Worm (Caenorhabditis elegans) whole organism, early embryonic: ENCODE data around the gene F13H8.12.

ENCODE experiments used
- B0310.2 ChIP-seq: sonication (generic microtip); optimal IDR thresholded peaks from 2 replicates; lab custom pipeline; 2016; ENCODE audit warnings: mild to moderate bottlenecking, missing genetic modification characterization, missing compliant biosample characterization
- F13C5.2 ChIP-seq: sonication (generic microtip); optimal IDR thresholded peaks from 2 replicates; lab custom pipeline; 2017; ENCODE audit warnings: mild to moderate bottlenecking, missing genetic modification characterization, inconsistent platforms, missing compliant biosample characterization
- aly-1 ChIP-seq: sonication (generic microtip); optimal IDR thresholded peaks from 2 replicates; lab custom pipeline; 2016; ENCODE audit warnings: missing genetic modification characterization, missing compliant biosample characterization
- ama-1 ChIP-seq: fragments of 150-350 bp; optimal IDR thresholded peaks from 2 replicates; lab custom pipeline; 2014
- ceh-13 ChIP-seq: fragments of 200-800 bp; sonication (Bioruptor generic); optimal IDR thresholded peaks from 2 replicates; lab custom pipeline; 2018; ENCODE audit warnings: mild to moderate bottlenecking, missing genetic modification characterization, missing compliant biosample characterization
- flt-1 ChIP-seq: fragments of 200-800 bp; sonication (Bioruptor generic); IDR thresholded peaks from 2 replicates; pipeline ENCODE4 v1.3.6; 2022; ENCODE audit warnings: missing genetic modification characterization, missing compliant biosample characterization
- hmbx-1 ChIP-seq: sonication (generic microtip); optimal IDR thresholded peaks from 2 replicates; lab custom pipeline; 2016; ENCODE audit warnings: mild to moderate bottlenecking, missing genetic modification characterization, missing compliant biosample characterization
- hnd-1 ChIP-seq: sonication (generic microtip); optimal IDR thresholded peaks from 2 replicates; lab custom pipeline; 2016; ENCODE audit warnings: missing genetic modification characterization, missing compliant biosample characterization
- scrt-1 ChIP-seq: fragments of 200-800 bp; sonication (Bioruptor generic); IDR thresholded peaks from 2 replicates; pipeline ENCODE4 v1.3.6; 2022; ENCODE audit warnings: missing genetic modification characterization, missing compliant biosample characterization
- sea-1 ChIP-seq: fragments of 200-800 bp; sonication (Bioruptor generic); conservative IDR thresholded peaks from 2 replicates; pipeline ENCODE4 v1.3.6; 2022; ENCODE audit warnings: missing genetic modification characterization, missing compliant biosample characterization
- tbx-37 ChIP-seq: fragments of 200-800 bp; sonication (Bioruptor generic); conservative IDR thresholded peaks from 2 replicates; pipeline ENCODE4 v1.3.6; 2022; ENCODE audit warnings: missing genetic modification reagents, missing genetic modification characterization, missing compliant biosample characterization
- tra-4 ChIP-seq: sonication (generic microtip); optimal IDR thresholded peaks from 2 replicates; lab custom pipeline; 2017; ENCODE audit warnings: missing genetic modification characterization, missing compliant biosample characterization

DNA sequence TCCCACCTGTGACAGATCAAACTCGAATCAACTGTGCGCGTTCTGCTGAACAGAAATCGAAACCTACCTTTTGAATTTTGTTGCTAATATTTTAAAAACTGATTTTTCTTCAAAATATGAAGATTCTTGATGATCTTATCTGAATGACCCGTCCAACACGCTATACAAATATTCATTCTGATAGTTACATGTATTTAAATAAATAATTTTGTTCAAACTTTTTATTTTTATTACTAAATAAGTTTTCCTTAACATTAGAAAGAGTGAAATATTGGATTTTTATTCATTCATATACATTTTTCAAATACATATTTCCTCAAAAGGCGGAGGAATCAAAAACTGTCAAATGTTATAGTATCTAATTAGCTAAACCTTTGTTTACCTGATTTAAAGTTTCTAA, 5.7 kb downstream of the F13H8.12 start, which contains the start of gene F13H8.8:
- TF ChIP-seq ama-1 (lab: Kevin White, UChicago): no peak
- TF ChIP-seq F13C5.2 (tag; lab: Kevin White, UChicago): no peak
- no peak for TF ChIP-seq hmbx-1 (tag; lab: Kevin White, UChicago)
- no peak for TF ChIP-seq B0310.2 (tag; lab: Kevin White, UChicago)
- TF ChIP-seq scrt-1: no peak
- TF ChIP-seq flt-1 (GFP tag; lab: Robert Waterston, UW): no peak
- no peak for TF ChIP-seq tbx-37 (GFP tag; lab: Robert Waterston, UW)
- no peak for TF ChIP-seq sea-1 (GFP tag; lab: Robert Waterston, UW)
- no peak for TF ChIP-seq aly-1 (tag; lab: Kevin White, UChicago)
- no peak for TF ChIP-seq ceh-13 (GFP tag; lab: Kevin White, UChicago)
- no peak for TF ChIP-seq hnd-1 (tag; lab: Kevin White, UChicago)
- TF ChIP-seq tra-4 (tag; lab: Kevin White, UChicago): no peak
